Worm (Caenorhabditis elegans) whole organism, mixed stage, embryonic: Measurements from ENCODE around the gene ZK455.5.

Experiments used
- blmp-1 ChIP-seq: fragments of 150-350 bp; optimal IDR thresholded peaks from 2 replicates; lab custom pipeline; 2014; ENCODE audit warnings: missing biosample characterization, missing genetic modification characterization
- ceh-43 ChIP-seq: fragments of 200-800 bp; sonication (Bioruptor generic); optimal IDR thresholded peaks from 2 replicates; lab custom pipeline; 2018; ENCODE audit warnings: mild to moderate bottlenecking, missing genetic modification characterization, moderate library complexity, missing compliant biosample characterization
- elt-1 ChIP-seq: sonication (generic microtip); optimal IDR thresholded peaks from 2 replicates; lab custom pipeline; 2017; ENCODE audit warnings: missing genetic modification characterization, mild to moderate bottlenecking, missing compliant biosample characterization, antibody characterized with exemption, moderate library complexity, borderline replicate concordance; ENCODE audit not compliant: insufficient read depth
- lin-13 ChIP-seq: fragments of 150-350 bp; optimal IDR thresholded peaks from 2 replicates; lab custom pipeline; 2014; ENCODE audit warnings: missing biosample characterization, missing genetic modification characterization
- lin-32 ChIP-seq: fragments of 200-800 bp; sonication (Bioruptor generic); optimal IDR thresholded peaks from 2 replicates; lab custom pipeline; 2018; ENCODE audit warnings: mild to moderate bottlenecking, missing genetic modification characterization, missing compliant biosample characterization
- nhr-2 ChIP-seq: fragments of 150-350 bp; optimal IDR thresholded peaks from 2 replicates; lab custom pipeline; 2014; ENCODE audit warnings: missing biosample characterization, missing genetic modification characterization
- nhr-28 ChIP-seq: fragments of 150-350 bp; optimal IDR thresholded peaks from 2 replicates; lab custom pipeline; 2014; ENCODE audit warnings: missing biosample characterization, missing genetic modification characterization
- nhr-76 ChIP-seq: sonication (generic microtip); optimal IDR thresholded peaks from 2 replicates; lab custom pipeline; 2017; ENCODE audit warnings: missing biosample characterization, missing genetic modification characterization
- pha-4 ChIP-seq: fragments of 150-350 bp; optimal IDR thresholded peaks from 2 replicates; lab custom pipeline; 2018; ENCODE audit warnings: missing biosample characterization, missing genetic modification reagents, missing genetic modification characterization
- snpc-4 ChIP-seq: fragments of 150-350 bp; optimal IDR thresholded peaks from 2 replicates; lab custom pipeline; 2014; ENCODE audit warnings: missing biosample characterization, missing genetic modification characterization
- unc-39 ChIP-seq: fragments of 150-350 bp; optimal IDR thresholded peaks from 2 replicates; lab custom pipeline; 2014; ENCODE audit warnings: missing biosample characterization, missing genetic modification characterization
- ztf-11 ChIP-seq: fragments of 150-350 bp; optimal IDR thresholded peaks from 2 replicates; lab custom pipeline; 2014; ENCODE audit warnings: missing biosample characterization, missing genetic modification characterization

- TF ChIP-seq nhr-76 = no peak
- no peak for TF ChIP-seq lin-13 (tag; lab: Kevin White, UChicago)
- no peak for TF ChIP-seq unc-39 (tag; lab: Kevin White, UChicago)
- no peak for TF ChIP-seq ceh-43 (GFP tag; lab: Kevin White, UChicago)
- no peak for TF ChIP-seq ztf-11 (tag; lab: Kevin White, UChicago)
- TF ChIP-seq pha-4 (tag; lab: Kevin White, UChicago) = no peak
- no peak for TF ChIP-seq nhr-2 (tag; lab: Kevin White, UChicago)
- TF ChIP-seq lin-32 = no peak
- no peak for TF ChIP-seq snpc-4 (tag; lab: Kevin White, UChicago)
- no peak for TF ChIP-seq elt-1 (tag; lab: Kevin White, UChicago)
- no peak for TF ChIP-seq nhr-28 (tag; lab: Kevin White, UChicago)
- no peak for TF ChIP-seq blmp-1 (tag; lab: Kevin White, UChicago)
Measured at ce11 chrX:11317939-11318338, 8.8 kb downstream of the ZK455.5 start, which contains the start of gene hizr-1.
